Worm (Caenorhabditis elegans): ENCODE results near the gene D1086.21.

- TF ChIP-seq ZK546.5 (tag; optimal IDR thresholded peaks at IDR 0.05) (no peak), jun-1 (tag; optimal IDR thresholded peaks at IDR 0.05) (no peak), nhr-11 (tag; optimal IDR thresholded peaks at IDR 0.05) (no peak), mdl-1 (tag; optimal IDR thresholded peaks at IDR 0.05) (no peak), nfya-1 (tag; optimal IDR thresholded peaks at IDR 0.05; ENCODE audit: insufficient read depth) (no peak)
Observed at ce11 chrV:14103970-14104369, 39.4 kb downstream of the D1086.21 start, which contains the start of gene D1086.9.
